Worm (Caenorhabditis elegans) whole organism, late embryonic: ENCODE measurements around the gene popl-5.

ENCODE experiments used
- ama-1 ChIP-seq: fragments of 150-350 bp; optimal IDR thresholded peaks from 2 replicates; lab custom pipeline; 2014
- hlh-13 ChIP-seq: fragments of 200-800 bp; sonication (Bioruptor generic); optimal IDR thresholded peaks from 2 replicates; lab custom pipeline; 2018; ENCODE audit warnings: mild to moderate bottlenecking, missing genetic modification characterization, missing compliant biosample characterization

DNA sequence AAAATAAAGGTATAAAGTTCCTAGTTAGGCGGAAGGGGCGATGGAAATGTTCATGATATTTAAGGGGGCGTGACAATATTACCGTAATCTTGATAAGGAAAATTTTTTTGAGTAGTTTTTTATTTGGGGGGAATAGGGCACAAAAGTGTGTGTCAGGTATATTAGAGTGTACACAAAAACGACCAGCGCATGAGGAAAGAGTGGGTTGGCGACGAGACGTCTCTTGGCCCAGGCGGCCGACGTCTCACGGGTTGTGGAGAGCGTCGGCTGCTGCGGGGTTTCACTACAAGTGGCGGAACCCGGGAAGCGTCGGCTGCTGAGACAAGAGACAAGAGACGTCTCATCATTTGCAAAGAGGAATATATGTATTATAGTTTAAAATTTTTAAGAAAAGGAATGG, 23.4 kb downstream of the popl-5 start:
- TF ChIP-seq ama-1 (lab: Kevin White, UChicago) (no peak), hlh-13 (GFP tag; lab: Kevin White, UChicago) (no peak)
